Worm (Caenorhabditis elegans) whole organism, L4/young adult: ENCODE data around the gene mpst-7.

Experiments
- W03F9.2 ChIP-seq: fragments of 150-350 bp; optimal IDR thresholded peaks from 2 replicates; lab custom pipeline; 2014; ENCODE audit warnings: missing biosample characterization, missing genetic modification characterization
- dao-5 ChIP-seq: sonication (generic microtip); optimal IDR thresholded peaks from 2 replicates; lab custom pipeline; 2016; ENCODE audit warnings: missing genotype, missing genetic modification characterization, moderate library complexity, missing compliant biosample characterization
- him-1 ChIP-seq: sonication (generic microtip); optimal IDR thresholded peaks from 2 replicates; lab custom pipeline; 2016; ENCODE audit warnings: missing genotype, missing genetic modification reagents, missing genetic modification characterization, missing compliant biosample characterization

DNA sequence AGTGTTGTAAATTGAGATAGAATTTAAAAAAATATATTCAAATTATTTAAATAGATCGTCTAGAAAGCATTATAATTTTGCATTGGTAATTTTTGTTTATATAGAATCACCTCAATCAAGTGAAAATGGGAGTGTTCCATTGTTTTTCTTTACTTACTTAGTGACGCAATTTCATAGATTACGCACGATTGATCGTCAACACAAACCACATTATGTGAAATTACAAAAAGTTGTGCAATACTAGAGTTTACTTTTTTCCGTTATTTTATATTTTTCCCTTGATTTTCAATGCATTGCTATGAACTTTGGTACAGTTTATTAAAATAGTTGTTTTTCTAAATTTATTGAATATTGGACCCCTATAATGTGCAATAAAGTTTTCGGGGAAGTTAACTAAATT lies 21.5 kb downstream of the mpst-7 start, which contains the start of gene T16G1.5:
- TF ChIP-seq him-1 (tag; lab: Kevin White, UChicago) (no peak), W03F9.2 (tag; lab: Kevin White, UChicago) (no peak), dao-5 (tag; lab: Kevin White, UChicago) (no peak)
